Fruit fly (Drosophila melanogaster): ENCODE measurements around the gene Mulk.

Mulk gene

dm6 chr2L:10299077-10299809, 29.4 kb downstream of the Mulk start (continued):
- TF ChIP-seq CG3281 (GFP tag; optimal IDR thresholded peaks at IDR 0.05) = no peak
- TF ChIP-seq ara (GFP tag; IDR thresholded peaks at IDR 0.05) = no peak
- TF ChIP-seq gro (GFP tag; optimal IDR thresholded peaks at IDR 0.05) = no peak
- no peak; the same call in 2 of the 3 replicates for TF ChIP-seq zen2 (GFP tag; IDR thresholded peaks at IDR 0.05; ENCODE audit: partially characterized antibody)
- TF ChIP-seq HLH3B (GFP tag; IDR thresholded peaks at IDR 0.05) = no peak
- no peak for TF ChIP-seq CG3407 (GFP tag; optimal IDR thresholded peaks at IDR 0.05)
- TF ChIP-seq unpg (GFP tag; optimal IDR thresholded peaks at IDR 0.05) = peak; percentile 30
- TF ChIP-seq MTF-1 (GFP tag; optimal IDR thresholded peaks at IDR 0.05; ENCODE audit: borderline replicate concordance) = no peak
- no peak for TF ChIP-seq CG11398 (GFP tag; optimal IDR thresholded peaks at IDR 0.05)
- TF ChIP-seq hth (optimal IDR thresholded peaks at IDR 0.05) = no peak
- no peak for TF ChIP-seq ATbp (GFP tag; optimal IDR thresholded peaks at IDR 0.05)
- no peak for TF ChIP-seq CG8290 (GFP tag; optimal IDR thresholded peaks at IDR 0.05)
- TF ChIP-seq CG8290 (tag; optimal IDR thresholded peaks at IDR 0.05) = no peak
- TF ChIP-seq gsb (GFP tag; IDR thresholded peaks at IDR 0.05) = no peak
- TF ChIP-seq CG6791 (GFP tag; IDR thresholded peaks at IDR 0.05; ENCODE audit: partially characterized antibody) = no peak
- TF ChIP-seq Hmx (GFP tag; optimal IDR thresholded peaks at IDR 0.05) = no peak
- no peak for TF ChIP-seq seq (GFP tag; IDR thresholded peaks at IDR 0.05)
- no peak for TF ChIP-seq dati (GFP tag; IDR thresholded peaks at IDR 0.05)
- peak; percentile 37 for TF ChIP-seq Max (GFP tag; optimal IDR thresholded peaks at IDR 0.05)
- no peak for TF ChIP-seq CG15696 (tag; optimal IDR thresholded peaks at IDR 0.05)
- no peak for TF ChIP-seq mirr (GFP tag; optimal IDR thresholded peaks at IDR 0.05)
- TF ChIP-seq Ssrp (tag; optimal IDR thresholded peaks at IDR 0.05) = peak; percentile 17
- TF ChIP-seq ttk (GFP tag; IDR thresholded peaks at IDR 0.05) = no peak
- TF ChIP-seq lilli (GFP tag; optimal IDR thresholded peaks at IDR 0.05) = no peak
- TF ChIP-seq kay (GFP tag; optimal IDR thresholded peaks at IDR 0.05) = no peak
- TF ChIP-seq pnt (GFP tag; optimal IDR thresholded peaks at IDR 0.05) = no peak
- no peak for TF ChIP-seq Bgb (GFP tag; IDR thresholded peaks at IDR 0.05; ENCODE audit: partially characterized antibody)
- TF ChIP-seq mld (GFP tag; IDR thresholded peaks at IDR 0.05; ENCODE audit: partially characterized antibody) = no peak
- no peak for TF ChIP-seq chn (GFP tag; optimal IDR thresholded peaks at IDR 0.05)
- TF ChIP-seq CG1792 (GFP tag; optimal IDR thresholded peaks at IDR 0.05) = no peak
- TF ChIP-seq p53 (GFP tag; optimal IDR thresholded peaks at IDR 0.05) = no peak
- no peak for TF ChIP-seq Nf-YB (GFP tag; optimal IDR thresholded peaks at IDR 0.05)
- TF ChIP-seq CG9215 (GFP tag; IDR thresholded peaks at IDR 0.05) = no peak
- TF ChIP-seq B-H1 (GFP tag; IDR thresholded peaks at IDR 0.05) = no peak
- no peak for TF ChIP-seq repo (GFP tag; optimal IDR thresholded peaks at IDR 0.05)
- TF ChIP-seq NC2β (GFP tag; optimal IDR thresholded peaks at IDR 0.05) = no peak
- no peak for TF ChIP-seq pan (optimal IDR thresholded peaks at IDR 0.05)
- TF ChIP-seq pan (GFP tag; optimal IDR thresholded peaks at IDR 0.05 in 1 of 2, IDR thresholded peaks at IDR 0.05 in 1 of 2) = no peak
- TF ChIP-seq CG15514 (GFP tag; optimal IDR thresholded peaks at IDR 0.05) = no peak
- TF ChIP-seq otp (GFP tag; IDR thresholded peaks at IDR 0.05) = no peak
- TF ChIP-seq CG31365 (tag; optimal IDR thresholded peaks at IDR 0.05) = peak; percentile 55
- 0 out of 2 replicates have a peak, but pooled peaks have one; percentile 7 for TF ChIP-seq slbo (GFP tag; IDR thresholded peaks at IDR 0.05)
- TF ChIP-seq CG31224 (GFP tag; IDR thresholded peaks at IDR 0.05) = no peak
- TF ChIP-seq Antp (GFP tag; optimal IDR thresholded peaks at IDR 0.05) = no peak
- no peak for TF ChIP-seq CG2678 (tag; optimal IDR thresholded peaks at IDR 0.05)
- peak; percentile 62 for TF ChIP-seq onecut (GFP tag; IDR thresholded peaks at IDR 0.05)
- peak; percentile 16 for TF ChIP-seq CG17359 (tag; optimal IDR thresholded peaks at IDR 0.05)
- TF ChIP-seq amos (GFP tag; IDR thresholded peaks at IDR 0.05; ENCODE audit: partially characterized antibody) = no peak
- TF ChIP-seq CG11504 (tag; optimal IDR thresholded peaks at IDR 0.05) = peak; percentile 31
- TF ChIP-seq sim (GFP tag; IDR thresholded peaks at IDR 0.05) = no peak
- no peak for TF ChIP-seq Vsx1 (GFP tag; optimal IDR thresholded peaks at IDR 0.05)

Measured in whole organism, embryonic.